Worm (Caenorhabditis elegans) whole organism, late embryonic: Measurements from ENCODE around the gene F20D6.1.

Source experiments
- rnt-1 ChIP-seq: sonication (generic microtip); optimal IDR thresholded peaks from 2 replicates; lab custom pipeline; 2016; ENCODE audit warnings: missing genetic modification characterization, missing compliant biosample characterization
- sox-2 ChIP-seq: fragments of 200-800 bp; sonication (Bioruptor generic); IDR thresholded peaks from 2 replicates; pipeline ENCODE4 v1.3.6; 2022; ENCODE audit warnings: missing genetic modification reagents, missing genetic modification characterization, missing compliant biosample characterization
- syd-9 ChIP-seq: sonication (generic microtip); optimal IDR thresholded peaks from 2 replicates; lab custom pipeline; 2016; ENCODE audit warnings: mild to moderate bottlenecking, missing genetic modification characterization, moderate library complexity, missing compliant biosample characterization

ce11 chrV:8171688-8172087, 18.8 kb upstream of the F20D6.1 start:
- TF ChIP-seq syd-9 (tag; lab: Kevin White, UChicago) (no peak), sox-2 (GFP tag; lab: Robert Waterston, UW) (no peak), rnt-1 (no peak)
